Worm (Caenorhabditis elegans): ENCODE results near the gene taf-7.1.

DNA sequence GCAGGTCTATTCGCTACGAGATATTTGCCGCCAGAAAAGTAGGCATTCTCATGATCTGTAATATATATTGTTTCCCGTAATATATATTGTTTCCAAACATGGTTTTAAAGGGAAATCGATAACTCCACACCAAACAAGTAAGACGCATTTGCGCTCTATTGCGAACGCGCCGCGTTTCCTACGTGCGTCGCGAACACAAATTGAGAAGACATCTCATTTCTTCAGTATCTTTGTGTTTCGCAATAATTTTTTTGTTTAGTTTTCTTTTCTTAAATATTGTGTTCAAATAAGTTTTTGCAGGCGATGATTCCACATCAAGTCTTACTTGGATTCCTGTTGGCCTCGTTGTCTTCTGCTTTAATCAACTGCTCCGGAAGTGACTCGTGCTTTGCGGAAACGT lies 27.8 kb upstream of the taf-7.1 start, which contains the start of gene F54F7.6:
- no peak for TF ChIP-seq ref-1 (GFP tag; conservative IDR thresholded peaks at IDR 0.05)
- no peak for TF ChIP-seq ztf-29 (GFP tag; IDR thresholded peaks at IDR 0.05)
- TF ChIP-seq T22C8.4 (GFP tag; IDR thresholded peaks at IDR 0.05): no peak
- TF ChIP-seq klf-2 (GFP tag; conservative IDR thresholded peaks at IDR 0.05): no peak
- no peak for TF ChIP-seq tab-1 (GFP tag; IDR thresholded peaks at IDR 0.05)
- no peak for TF ChIP-seq ztf-23 (GFP tag; IDR thresholded peaks at IDR 0.05)
- TF ChIP-seq cog-1 (tag; optimal IDR thresholded peaks at IDR 0.05): no peak
- TF ChIP-seq med-1 (GFP tag; optimal IDR thresholded peaks at IDR 0.05; ENCODE audit: insufficient read depth): no peak
